Worm (Caenorhabditis elegans) whole organism, midembryonic: ENCODE results near the gene C07B5.8.

ENCODE experiments used
- T22C8.4 ChIP-seq: fragments of 200-800 bp; sonication (Bioruptor generic); IDR thresholded peaks from 2 replicates; pipeline ENCODE4 v1.3.6; 2022; ENCODE audit warnings: missing genetic modification characterization, missing compliant biosample characterization
- cog-1 ChIP-seq: sonication (generic microtip); optimal IDR thresholded peaks from 2 replicates; lab custom pipeline; 2016; ENCODE audit warnings: missing genetic modification characterization, missing compliant biosample characterization
- flt-1 ChIP-seq: fragments of 200-800 bp; sonication (Bioruptor generic); IDR thresholded peaks from 2 replicates; pipeline ENCODE4 v1.3.6; 2022; ENCODE audit warnings: missing genetic modification characterization, missing compliant biosample characterization
- klf-2 ChIP-seq: fragments of 200-800 bp; sonication (Bioruptor generic); conservative IDR thresholded peaks from 2 replicates; pipeline ENCODE4 v1.3.6; 2022; ENCODE audit warnings: missing genetic modification reagents, missing genetic modification characterization, missing compliant biosample characterization
- med-1 ChIP-seq: sonication (generic microtip); optimal IDR thresholded peaks from 2 replicates; lab custom pipeline; 2017; ENCODE audit warnings: missing genetic modification characterization, mild to moderate bottlenecking, missing compliant biosample characterization, antibody characterized with exemption, missing genetic modification reagents; ENCODE audit not compliant: insufficient read depth
- ref-1 ChIP-seq: fragments of 200-800 bp; sonication (Bioruptor generic); conservative IDR thresholded peaks from 2 replicates; pipeline ENCODE4 v1.3.6; 2022; ENCODE audit warnings: missing genetic modification reagents, missing genetic modification characterization, missing compliant biosample characterization
- tab-1 ChIP-seq: fragments of 200-800 bp; sonication (Bioruptor generic); IDR thresholded peaks from 2 replicates; pipeline ENCODE4 v1.3.6; 2022; ENCODE audit warnings: missing genetic modification characterization, missing compliant biosample characterization
- ztf-23 ChIP-seq: fragments of 200-800 bp; sonication (Bioruptor generic); IDR thresholded peaks from 2 replicates; pipeline ENCODE4 v1.3.6; 2022; ENCODE audit warnings: missing genetic modification reagents, missing genetic modification characterization, missing compliant biosample characterization
- ztf-29 ChIP-seq: fragments of 200-800 bp; sonication (Bioruptor generic); IDR thresholded peaks from 2 replicates; pipeline ENCODE4 v1.3.6; 2022; ENCODE audit warnings: missing genetic modification reagents, missing genetic modification characterization, missing compliant biosample characterization

C07B5.8 gene

DNA sequence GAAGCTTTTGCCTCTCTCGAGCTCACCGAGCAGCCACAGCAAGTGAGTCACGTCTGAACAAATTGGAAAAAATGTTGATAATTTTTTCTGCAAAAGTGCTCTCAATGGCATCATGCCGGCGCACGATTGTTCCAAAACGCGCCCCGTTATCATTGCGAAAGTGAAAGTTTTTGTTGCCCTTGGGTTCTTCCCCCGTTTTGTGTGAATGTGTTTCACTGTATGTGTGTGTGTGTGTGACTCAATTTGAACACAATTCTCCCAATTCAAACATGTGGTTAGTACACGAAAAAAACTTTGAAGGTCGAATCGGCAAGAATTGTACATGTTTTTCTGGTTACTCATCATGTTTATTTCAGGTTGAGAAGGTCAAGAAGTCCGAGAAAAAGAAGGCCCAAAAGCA is 16.5 kb upstream of the C07B5.8 start:
- no peak for TF ChIP-seq klf-2 (GFP tag; lab: Robert Waterston, UW)
- TF ChIP-seq cog-1 (tag; lab: Kevin White, UChicago): no peak
- TF ChIP-seq ztf-23: no peak
- TF ChIP-seq T22C8.4: no peak
- TF ChIP-seq flt-1: no peak
- no peak for TF ChIP-seq ztf-29 (GFP tag; lab: Robert Waterston, UW)
- no peak for TF ChIP-seq med-1 (GFP tag; lab: Kevin White, UChicago)
- TF ChIP-seq ref-1 (GFP tag; lab: Robert Waterston, UW): no peak
- no peak for TF ChIP-seq tab-1

DNA sequence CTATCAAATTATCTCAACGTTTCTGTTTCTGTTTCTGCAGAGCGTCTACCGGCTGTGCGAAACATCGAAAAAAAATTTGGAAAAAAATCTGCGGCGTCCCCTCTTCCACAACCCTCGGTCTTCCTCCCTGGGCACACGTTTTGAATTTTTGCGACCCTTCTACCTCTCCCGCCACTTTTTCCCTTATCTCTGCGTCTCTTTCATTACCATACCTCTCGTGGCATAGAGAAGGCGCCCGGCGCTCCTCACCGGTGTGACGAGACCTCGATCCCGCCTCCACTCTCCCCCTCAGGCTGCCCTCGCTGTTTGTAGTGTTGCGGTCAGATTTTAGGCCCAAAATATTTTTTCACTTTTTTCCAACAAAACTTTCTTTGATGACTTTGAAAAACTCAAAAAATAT is 15.8 kb upstream of the C07B5.8 start:
- TF ChIP-seq ztf-23: no peak
- no peak for TF ChIP-seq med-1 (GFP tag; lab: Kevin White, UChicago)
- TF ChIP-seq ref-1 (GFP tag; lab: Robert Waterston, UW): no peak
- 0 out of 2 replicates have a peak, but pooled peaks have one; percentile 20 for TF ChIP-seq flt-1

DNA sequence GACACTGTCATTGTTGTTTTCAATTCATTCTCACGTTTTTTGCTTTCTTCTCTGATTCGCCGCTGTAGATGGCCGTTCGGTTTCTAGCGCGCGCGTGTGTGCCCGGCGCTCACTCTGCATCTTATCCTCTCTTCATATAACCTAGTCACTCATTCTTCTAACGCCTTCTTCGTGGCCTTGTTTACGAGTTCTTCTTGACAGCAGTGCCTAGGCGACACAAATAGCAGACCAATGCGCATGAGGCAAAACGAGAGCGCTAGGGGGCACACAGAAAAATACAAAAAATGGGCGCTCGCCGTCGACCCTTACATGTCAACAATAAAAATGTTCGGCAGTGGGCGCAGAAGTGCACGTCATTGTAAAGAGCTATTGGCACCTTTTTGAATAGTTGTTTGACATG is 14.5 kb upstream of the C07B5.8 start:
- TF ChIP-seq ref-1 (GFP tag; lab: Robert Waterston, UW) (no peak), ztf-29 (GFP tag; lab: Robert Waterston, UW) (no peak), T22C8.4 (no peak), klf-2 (GFP tag; lab: Robert Waterston, UW) (no peak), flt-1 (no peak), ztf-23 (no peak), med-1 (GFP tag; lab: Kevin White, UChicago) (no peak), cog-1 (tag; lab: Kevin White, UChicago) (no peak), tab-1 (no peak)

DNA sequence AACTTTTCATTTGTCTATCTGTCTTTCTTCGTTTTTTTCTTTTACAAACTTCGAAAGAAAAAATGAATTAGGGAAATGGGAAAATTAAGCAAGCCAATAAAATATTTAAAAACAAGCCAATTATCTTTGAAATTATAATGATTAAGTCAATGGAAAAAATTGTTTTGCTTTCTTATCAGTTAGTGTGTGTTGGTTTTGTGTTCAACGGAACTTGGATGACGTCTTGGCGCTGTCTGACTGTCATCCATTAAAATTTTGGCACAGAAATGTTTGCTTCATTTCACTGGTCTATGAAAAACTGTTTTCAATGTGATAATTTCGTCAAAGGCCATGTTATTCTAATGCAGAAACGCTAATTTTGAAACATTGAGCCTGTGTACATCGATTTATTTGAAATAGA is 14.0 kb upstream of the C07B5.8 start:
- TF ChIP-seq ztf-29 (GFP tag; lab: Robert Waterston, UW) (no peak), cog-1 (tag; lab: Kevin White, UChicago) (no peak), ref-1 (GFP tag; lab: Robert Waterston, UW) (no peak), tab-1 (no peak), klf-2 (GFP tag; lab: Robert Waterston, UW) (no peak), T22C8.4 (no peak), flt-1 (no peak), ztf-23 (no peak), med-1 (GFP tag; lab: Kevin White, UChicago) (no peak)

DNA sequence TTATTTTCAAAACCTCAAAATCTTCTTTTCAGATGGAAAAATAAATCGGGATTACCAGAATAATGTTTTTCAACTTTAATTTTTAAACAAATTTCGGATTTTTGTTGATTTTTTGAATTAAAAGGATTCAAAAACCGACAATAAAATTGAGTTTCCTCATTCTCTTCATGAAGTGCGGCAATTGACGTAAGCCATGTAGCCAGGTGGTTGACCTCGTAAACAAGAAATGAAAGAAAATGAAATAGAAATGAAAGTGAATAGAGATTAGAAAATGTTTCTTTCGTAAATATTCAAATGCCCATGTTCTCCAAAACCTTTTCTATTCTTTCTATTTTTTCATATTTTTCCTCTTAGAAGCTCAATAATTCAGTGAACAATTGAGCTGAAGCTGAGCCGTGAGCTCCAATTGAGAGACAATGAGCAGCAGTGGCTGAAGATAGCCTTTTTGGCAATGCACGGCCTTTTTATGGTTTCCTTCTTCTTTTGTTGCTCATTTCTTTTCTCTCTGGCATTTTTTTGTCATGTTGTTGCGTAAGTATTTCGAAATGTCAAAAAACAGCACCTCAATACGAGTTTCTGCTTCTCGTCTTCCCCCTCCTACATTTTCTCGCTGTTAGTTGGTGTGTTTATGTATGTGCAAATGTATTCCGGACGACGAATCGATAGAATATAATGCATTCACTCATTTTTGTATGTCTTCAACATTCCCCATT is 13.2 kb upstream of the C07B5.8 start:
- TF ChIP-seq tab-1 (no peak), med-1 (GFP tag; lab: Kevin White, UChicago) (no peak), klf-2 (GFP tag; lab: Robert Waterston, UW) (no peak), T22C8.4 (no peak), cog-1 (tag; lab: Kevin White, UChicago) (no peak), ref-1 (GFP tag; lab: Robert Waterston, UW) (no peak), ztf-29 (GFP tag; lab: Robert Waterston, UW) (no peak), flt-1 (no peak), ztf-23 (no peak)

DNA sequence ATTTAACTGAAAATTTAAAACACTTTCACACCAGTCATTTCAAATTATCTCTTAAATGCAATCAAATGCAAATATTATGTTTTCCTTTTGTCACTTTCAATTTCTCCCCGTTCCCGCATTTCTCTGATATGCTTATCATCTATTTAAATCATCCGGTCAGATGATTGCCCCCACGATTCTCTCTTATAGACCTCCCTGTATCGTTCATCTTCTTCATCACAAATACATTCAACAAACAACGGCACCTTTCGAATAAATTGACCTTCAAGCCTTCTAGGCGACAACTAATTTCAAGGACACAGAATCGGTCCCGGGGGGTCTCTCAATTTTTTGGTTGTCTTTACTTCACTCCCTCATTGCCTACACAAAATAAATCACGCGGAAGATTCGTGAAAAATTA is 12.3 kb upstream of the C07B5.8 start:
- TF ChIP-seq med-1 (GFP tag; lab: Kevin White, UChicago) (no peak), ztf-23 (no peak), flt-1 (no peak), ref-1 (GFP tag; lab: Robert Waterston, UW) (no peak), T22C8.4 (no peak), ztf-29 (GFP tag; lab: Robert Waterston, UW) (no peak), cog-1 (tag; lab: Kevin White, UChicago) (no peak), tab-1 (no peak), klf-2 (GFP tag; lab: Robert Waterston, UW) (no peak)

DNA sequence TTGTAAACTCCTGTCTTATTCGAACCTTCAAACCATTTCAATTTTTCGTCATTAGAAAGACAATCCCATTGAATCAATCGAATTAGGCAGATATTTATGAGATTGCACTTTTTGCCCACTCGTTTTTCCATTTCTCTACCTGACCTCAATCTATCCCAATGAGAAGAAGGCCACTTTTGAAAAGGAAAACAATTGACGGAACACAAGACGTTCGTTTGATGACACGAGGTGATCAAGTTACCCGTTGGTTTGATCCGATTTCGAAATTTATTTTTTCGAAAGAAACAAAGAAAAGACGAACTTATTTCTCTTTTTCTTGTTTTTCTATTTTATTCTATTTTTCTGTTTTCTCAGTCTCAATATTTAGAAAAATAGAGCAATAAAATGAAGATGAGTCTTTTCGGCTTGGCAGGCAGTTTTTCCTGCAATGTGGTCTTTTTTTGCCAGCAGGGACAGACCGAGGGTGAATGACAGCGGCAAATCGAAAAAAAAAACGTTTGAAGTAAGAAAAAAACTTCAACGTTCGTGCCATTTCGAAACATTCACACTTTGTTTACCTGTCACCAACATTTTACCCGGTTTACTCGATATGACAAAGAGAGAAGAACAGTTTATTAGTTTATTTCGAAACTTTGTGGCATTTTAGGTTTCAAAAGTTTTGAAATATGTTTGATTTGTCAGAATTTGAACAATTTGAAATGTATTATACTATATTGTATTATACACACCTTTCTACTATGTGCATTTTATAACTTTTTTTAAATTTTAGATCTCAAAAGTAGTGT is 11.6 kb upstream of the C07B5.8 start:
- TF ChIP-seq tab-1 (no peak), med-1 (GFP tag; lab: Kevin White, UChicago) (no peak), cog-1 (tag; lab: Kevin White, UChicago) (no peak), ref-1 (GFP tag; lab: Robert Waterston, UW) (no peak), ztf-23 (no peak), ztf-29 (GFP tag; lab: Robert Waterston, UW) (no peak), T22C8.4 (no peak), flt-1 (no peak), klf-2 (GFP tag; lab: Robert Waterston, UW) (no peak)

DNA sequence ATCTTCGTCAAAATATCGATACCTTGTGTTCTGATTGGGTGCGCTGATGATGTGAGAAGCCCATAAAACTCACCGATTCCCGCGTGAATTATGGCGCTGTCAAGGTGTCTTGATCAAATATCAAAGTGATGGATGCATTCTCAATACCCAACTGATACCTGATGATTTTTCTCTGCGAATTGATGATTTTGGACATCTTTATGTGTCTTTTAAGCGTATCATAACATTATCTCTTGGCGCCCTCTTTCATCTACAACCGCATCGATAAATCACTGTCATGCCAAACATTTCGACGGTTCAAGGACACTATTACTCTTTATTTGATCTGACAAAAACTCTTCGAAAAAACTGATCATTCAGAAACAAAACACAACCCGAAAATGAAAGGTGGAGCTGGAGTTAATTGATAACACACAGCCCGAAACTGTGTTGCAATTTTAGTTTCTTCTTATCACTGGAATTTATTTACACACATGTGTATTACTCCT is 10.7 kb upstream of the C07B5.8 start:
- TF ChIP-seq ztf-29 (GFP tag; lab: Robert Waterston, UW) (no peak), ztf-23 (no peak), tab-1 (no peak), ref-1 (GFP tag; lab: Robert Waterston, UW) (no peak), klf-2 (GFP tag; lab: Robert Waterston, UW) (no peak), cog-1 (tag; lab: Kevin White, UChicago) (no peak), med-1 (GFP tag; lab: Kevin White, UChicago) (no peak), T22C8.4 (no peak), flt-1 (no peak)

DNA sequence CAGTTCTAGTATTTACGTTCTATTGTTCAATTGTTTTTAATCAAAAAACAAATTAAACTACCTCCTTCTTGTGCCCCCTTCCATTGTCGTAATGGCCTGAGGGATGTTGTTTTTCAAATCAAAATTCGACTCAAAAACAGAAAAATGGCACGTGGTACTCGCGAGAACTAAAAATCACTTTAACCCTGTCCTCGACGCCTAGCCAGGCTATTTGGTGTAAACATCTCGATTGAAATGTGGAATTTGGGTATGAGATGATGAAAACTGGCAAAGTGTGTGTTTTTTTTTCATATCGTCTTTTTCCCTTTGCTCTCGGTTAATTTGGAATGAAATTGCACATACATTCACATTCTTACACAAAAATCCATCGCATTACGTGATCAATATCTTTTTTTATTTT is 10.1 kb upstream of the C07B5.8 start:
- no peak for TF ChIP-seq ztf-29 (GFP tag; lab: Robert Waterston, UW)
- TF ChIP-seq tab-1: no peak
- TF ChIP-seq T22C8.4: no peak
- TF ChIP-seq klf-2 (GFP tag; lab: Robert Waterston, UW): no peak
- TF ChIP-seq ref-1 (GFP tag; lab: Robert Waterston, UW): no peak
- no peak for TF ChIP-seq med-1 (GFP tag; lab: Kevin White, UChicago)
- no peak for TF ChIP-seq flt-1
- TF ChIP-seq cog-1 (tag; lab: Kevin White, UChicago): no peak
- no peak for TF ChIP-seq ztf-23
